Worm (Caenorhabditis elegans): ENCODE measurements around the gene srx-122.

DNA sequence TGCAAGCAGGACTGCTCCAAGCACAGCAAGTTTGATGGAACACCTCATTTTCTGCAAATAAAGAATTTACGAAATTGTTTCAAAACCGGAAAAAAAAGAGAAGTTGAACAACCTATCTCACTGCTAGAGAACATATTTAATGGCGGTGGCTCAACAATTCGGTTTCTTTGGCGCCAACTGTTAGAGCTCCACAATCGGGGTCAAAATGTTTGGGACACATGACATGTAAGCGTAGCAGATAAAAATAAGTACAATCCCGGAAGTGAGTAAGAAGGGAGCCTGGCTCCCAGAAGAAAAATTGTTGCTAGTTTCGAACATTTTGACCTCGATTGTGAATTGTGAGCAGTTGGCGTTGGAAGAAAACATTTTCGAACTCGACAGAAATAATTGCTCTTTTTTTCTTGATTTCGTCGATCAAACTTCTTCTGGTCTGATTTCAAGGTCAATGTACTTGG, 38.5 kb downstream of the srx-122 start, which contains the start of gene T28A11.16:
- TF ChIP-seq gmeb-2 (tag; optimal IDR thresholded peaks at IDR 0.05), result no peak
- no peak for TF ChIP-seq elt-2 (tag; optimal IDR thresholded peaks at IDR 0.05)
- TF ChIP-seq ceh-48 (tag; optimal IDR thresholded peaks at IDR 0.05), result no peak
- TF ChIP-seq tbx-2 (tag; optimal IDR thresholded peaks at IDR 0.05), result no peak
- TF ChIP-seq tbx-7 (tag; optimal IDR thresholded peaks at IDR 0.05), result no peak
- no peak for TF ChIP-seq nfya-1 (tag; optimal IDR thresholded peaks at IDR 0.05)
- TF ChIP-seq ama-1 (optimal IDR thresholded peaks at IDR 0.05), result no peak
- no peak for TF ChIP-seq madf-2 (tag; optimal IDR thresholded peaks at IDR 0.05)
- no peak for TF ChIP-seq pha-2 (tag; optimal IDR thresholded peaks at IDR 0.05)
- TF ChIP-seq dmd-4 (tag; optimal IDR thresholded peaks at IDR 0.05; ENCODE audit: borderline replicate concordance), result no peak
- no peak for TF ChIP-seq rnt-1 (tag; optimal IDR thresholded peaks at IDR 0.05)
- no peak for TF ChIP-seq npax-4 (tag; optimal IDR thresholded peaks at IDR 0.05)
- no peak for TF ChIP-seq sdc-2 (tag; optimal IDR thresholded peaks at IDR 0.05)
- no peak for TF ChIP-seq ceh-14 (tag; optimal IDR thresholded peaks at IDR 0.05)
